Fruit fly (Drosophila melanogaster) whole organism, embryonic: Measurements from ENCODE around the gene Hr96.

Experiments
- B-H2 ChIP-seq: fragments of 200-800 bp; sonication (Bioruptor generic); optimal IDR thresholded peaks from 2 replicates; lab custom pipeline; 2018; ENCODE audit warnings: missing biosample characterization, mild to moderate bottlenecking, missing genetic modification characterization
- BEAF-32 ChIP-seq: fragments of 200-800 bp; sonication (Bioruptor generic); optimal IDR thresholded peaks from 3 replicates; lab custom pipeline; 2017; ENCODE audit warnings: missing biosample characterization, missing genetic modification characterization, mild to moderate bottlenecking, moderate library complexity, missing genetic modification reagents
- CG14014 ChIP-seq: fragments of 200-800 bp; sonication (Bioruptor generic); IDR thresholded peaks from 2 replicates; pipeline ENCODE4 v1.3.6; 2022; ENCODE audit warnings: missing biosample characterization, missing genetic modification characterization
- CG1602 ChIP-seq: fragments of 200-800 bp; sonication (Bioruptor generic); optimal IDR thresholded peaks from 3 replicates; lab custom pipeline; 2016; ENCODE audit warnings: missing biosample characterization, missing genetic modification characterization
- CG17328 ChIP-seq: fragments of 200-800 bp; sonication (Bioruptor generic); IDR thresholded peaks from 2 replicates; pipeline ENCODE4 v1.3.6; 2022; ENCODE audit warnings: missing biosample characterization, missing genetic modification characterization
- CG30020 ChIP-seq: fragments of 200-800 bp; optimal IDR thresholded peaks from 2 replicates; lab custom pipeline; 2019; ENCODE audit warnings: missing biosample characterization, mild to moderate bottlenecking, missing genetic modification characterization, moderate library complexity
- CG32532 ChIP-seq: fragments of 200-800 bp; sonication (Bioruptor generic); IDR thresholded peaks from 2 replicates; pipeline ENCODE4 v1.3.6; 2022; ENCODE audit warnings: missing biosample characterization, missing genetic modification characterization
- CG34224 ChIP-seq: fragments of 200-800 bp; sonication (Bioruptor generic); IDR thresholded peaks from 3 replicates; pipeline ENCODE4 v1.3.6; 2022; ENCODE audit warnings: missing biosample characterization, missing genetic modification characterization; ENCODE audit not compliant: partially characterized antibody
- CG4360 ChIP-seq: fragments of 200-800 bp; sonication (Bioruptor generic); IDR thresholded peaks from 2 replicates; pipeline ENCODE4 v1.3.6; 2022; ENCODE audit warnings: missing biosample characterization, missing genetic modification characterization
- CG8765 ChIP-seq: fragments of 200-800 bp; sonication (Bioruptor generic); IDR thresholded peaks from 2 replicates; pipeline ENCODE4 v1.3.6; 2022; ENCODE audit warnings: missing biosample characterization, missing genetic modification characterization
- CG9437 ChIP-seq: fragments of 200-800 bp; sonication (Bioruptor generic); optimal IDR thresholded peaks from 2 replicates; lab custom pipeline; 2018; ENCODE audit warnings: missing biosample characterization, mild to moderate bottlenecking, missing genetic modification characterization
- Dll ChIP-seq: fragments of 200-800 bp; sonication (Bioruptor generic); IDR thresholded peaks from 4 replicates; pipeline ENCODE4 v1.3.6; 2022; ENCODE audit warnings: missing biosample characterization, missing genetic modification characterization; ENCODE audit not compliant: partially characterized antibody
- Dp ChIP-seq: fragments of 200-800 bp; sonication (Bioruptor generic); optimal IDR thresholded peaks from 2 replicates; lab custom pipeline; 2018; ENCODE audit warnings: missing biosample characterization, mild to moderate bottlenecking, missing genetic modification characterization, moderate library complexity
- E2f2 ChIP-seq: fragments of 200-800 bp; sonication (Bioruptor generic); IDR thresholded peaks from 2 replicates; pipeline ENCODE4 v1.3.6; 2022; ENCODE audit warnings: missing biosample characterization, missing genetic modification characterization
- ERR ChIP-seq: fragments of 200-800 bp; sonication (Bioruptor generic); optimal IDR thresholded peaks from 2 replicates; lab custom pipeline; 2016; ENCODE audit warnings: missing biosample characterization, missing genetic modification characterization
- Ets97D ChIP-seq: fragments of 200-800 bp; sonication (Bioruptor generic); optimal IDR thresholded peaks from 3 replicates; lab custom pipeline; 2016; ENCODE audit warnings: missing biosample characterization, missing genetic modification characterization
- Hmx ChIP-seq: fragments of 200-800 bp; sonication (Bioruptor generic); optimal IDR thresholded peaks from 2 replicates; lab custom pipeline; 2016; ENCODE audit warnings: missing biosample characterization, missing genetic modification characterization
- Hsf ChIP-seq: fragments of 200-800 bp; sonication (Bioruptor generic); optimal IDR thresholded peaks from 3 replicates; lab custom pipeline; 2016; ENCODE audit warnings: missing biosample characterization, missing genetic modification characterization
- MBD-R2 ChIP-seq: fragments of 200-800 bp; sonication (Bioruptor generic); IDR thresholded peaks from 2 replicates; pipeline ENCODE4 v1.3.6; 2022; ENCODE audit warnings: missing biosample characterization, missing genetic modification characterization
- Mad ChIP-seq: fragments of 200-800 bp; sonication (Bioruptor generic); optimal IDR thresholded peaks from 2 replicates; lab custom pipeline; 2016; ENCODE audit warnings: missing biosample characterization, missing genetic modification characterization
- NFAT ChIP-seq: fragments of 200-800 bp; sonication (Bioruptor generic); IDR thresholded peaks from 2 replicates; pipeline ENCODE4 v1.3.6; 2022; ENCODE audit warnings: missing biosample characterization, missing genetic modification characterization
- Neu2 ChIP-seq: fragments of 200-800 bp; sonication (Bioruptor generic); optimal IDR thresholded peaks from 3 replicates; lab custom pipeline; 2016; ENCODE audit warnings: missing biosample characterization, missing genetic modification characterization, borderline replicate concordance
- Opbp ChIP-seq: fragments of 200-800 bp; sonication (Bioruptor generic); IDR thresholded peaks from 3 replicates; pipeline ENCODE4 v1.3.6; 2022; ENCODE audit warnings: missing biosample characterization, missing genetic modification characterization; ENCODE audit not compliant: partially characterized antibody
- Pdp1 ChIP-seq, 2 experiments: fragments of 200-800 bp; sonication (Bioruptor generic); optimal IDR thresholded peaks; 3 replicates each; lab custom pipeline; 2016; ENCODE audit warnings: missing biosample characterization in 2 of 2, missing genetic modification characterization in 2 of 2, mild to moderate bottlenecking in 1 of 2, moderate library complexity in 1 of 2
- Tbp ChIP-seq: fragments of >200 bp; optimal IDR thresholded peaks from 2 replicates; lab custom pipeline; 2018; ENCODE audit warnings: missing biosample characterization, missing genetic modification characterization
- Trl ChIP-seq, 3 experiments: fragments of >200 bp in 2 of 3; fragments of 200-800 bp in 1 of 3; sonication (Bioruptor generic) in 1 of 3; optimal IDR thresholded peaks; 2 replicates in 1 of 3; 3 replicates in 2 of 3; lab custom pipeline; 2016 to 2017; ENCODE audit warnings: missing biosample characterization in 1 of 3, missing genetic modification characterization in 1 of 3
- bowl ChIP-seq: fragments of 200-800 bp; sonication (Bioruptor generic); IDR thresholded peaks from 2 replicates; pipeline ENCODE4 v1.3.6; 2022; ENCODE audit warnings: missing biosample characterization, missing genetic modification characterization
- br ChIP-seq: fragments of >200 bp; optimal IDR thresholded peaks from 2 replicates; lab custom pipeline; 2017
- crc ChIP-seq: fragments of 200-800 bp; sonication (Bioruptor generic); optimal IDR thresholded peaks from 2 replicates; lab custom pipeline; 2016; ENCODE audit warnings: missing biosample characterization, missing genetic modification characterization
- dimm ChIP-seq: fragments of 200-800 bp; sonication (Bioruptor generic); IDR thresholded peaks from 2 replicates; pipeline ENCODE4 v1.3.6; 2022; ENCODE audit warnings: missing biosample characterization, missing genetic modification characterization
- ftz-f1 ChIP-seq: fragments of 200-800 bp; sonication (Bioruptor generic); optimal IDR thresholded peaks from 2 replicates; lab custom pipeline; 2016; ENCODE audit warnings: missing biosample characterization, missing genetic modification characterization
- fu2 ChIP-seq: fragments of 200-800 bp; sonication (Bioruptor generic); optimal IDR thresholded peaks from 2 replicates; lab custom pipeline; 2016; ENCODE audit warnings: missing biosample characterization, missing genetic modification characterization
- gfzf ChIP-seq: fragments of 200-800 bp; sonication (Bioruptor generic); optimal IDR thresholded peaks from 2 replicates; lab custom pipeline; 2016; ENCODE audit warnings: missing biosample characterization, mild to moderate bottlenecking, missing genetic modification characterization, moderate library complexity
- gsb ChIP-seq: fragments of 200-800 bp; sonication (Bioruptor generic); IDR thresholded peaks from 2 replicates; pipeline ENCODE4 v1.3.6; 2022; ENCODE audit warnings: missing biosample characterization, missing genetic modification characterization
- jing ChIP-seq: fragments of 200-800 bp; sonication (Bioruptor generic); optimal IDR thresholded peaks from 2 replicates; lab custom pipeline; 2018; ENCODE audit warnings: missing biosample characterization, mild to moderate bottlenecking, missing genetic modification characterization
- kay ChIP-seq: fragments of 200-800 bp; sonication (Bioruptor generic); optimal IDR thresholded peaks from 2 replicates; lab custom pipeline; 2016; ENCODE audit warnings: missing biosample characterization, missing genetic modification characterization
- lbe ChIP-seq: fragments of 200-800 bp; sonication (Bioruptor generic); optimal IDR thresholded peaks from 2 replicates; lab custom pipeline; 2016; ENCODE audit warnings: missing biosample characterization, mild to moderate bottlenecking, missing genetic modification characterization
- lola ChIP-seq, 3 experiments: fragments of >200 bp in 2 of 3; fragments of 200-800 bp in 1 of 3; sonication (Bioruptor generic) in 1 of 3; optimal IDR thresholded peaks; 2 replicates each; lab custom pipeline; 2017 to 2019; ENCODE audit warnings: missing biosample characterization in 3 of 3, missing genetic modification characterization in 3 of 3, mild to moderate bottlenecking in 1 of 3, moderate library complexity in 1 of 3
- maf-S ChIP-seq: fragments of 200-800 bp; sonication (Bioruptor generic); optimal IDR thresholded peaks from 2 replicates; lab custom pipeline; 2016; ENCODE audit warnings: missing biosample characterization, missing genetic modification characterization
- nmo ChIP-seq: fragments of 200-800 bp; sonication (Bioruptor generic); optimal IDR thresholded peaks from 2 replicates; lab custom pipeline; 2018; ENCODE audit warnings: missing biosample characterization, mild to moderate bottlenecking, missing genetic modification characterization, moderate library complexity
- pho ChIP-seq: fragments of 200-800 bp; sonication (Bioruptor generic); optimal IDR thresholded peaks from 2 replicates; lab custom pipeline; 2016; ENCODE audit warnings: missing biosample characterization, missing genetic modification characterization
- row ChIP-seq: fragments of 200-800 bp; sonication (Bioruptor generic); IDR thresholded peaks from 3 replicates; pipeline ENCODE4 v1.3.6; 2022; ENCODE audit warnings: missing biosample characterization, missing genetic modification characterization
- slou ChIP-seq: fragments of 200-800 bp; sonication (Bioruptor generic); optimal IDR thresholded peaks from 3 replicates; lab custom pipeline; 2016; ENCODE audit warnings: missing biosample characterization, missing genetic modification characterization
- sna ChIP-seq: fragments of 200-800 bp; sonication (Bioruptor generic); IDR thresholded peaks from 2 replicates; pipeline ENCODE4 v1.3.6; 2022; ENCODE audit warnings: missing biosample characterization, missing genetic modification characterization; ENCODE audit not compliant: partially characterized antibody
- ssp ChIP-seq: fragments of 200-800 bp; sonication (Bioruptor generic); IDR thresholded peaks from 2 replicates; pipeline ENCODE4 v1.3.6; 2022; ENCODE audit warnings: missing biosample characterization, missing genetic modification characterization
- stwl ChIP-seq: fragments of 200-800 bp; sonication (Bioruptor generic); optimal IDR thresholded peaks from 3 replicates; lab custom pipeline; 2018; ENCODE audit warnings: missing biosample characterization, mild to moderate bottlenecking, missing genetic modification characterization, moderate library complexity
- tx ChIP-seq: fragments of 200-800 bp; sonication (Bioruptor generic); optimal IDR thresholded peaks from 2 replicates; lab custom pipeline; 2016; ENCODE audit warnings: missing biosample characterization, missing genetic modification characterization
- unc-4 ChIP-seq: fragments of 200-800 bp; sonication (Bioruptor generic); IDR thresholded peaks from 2 replicates; pipeline ENCODE4 v1.3.6; 2022; ENCODE audit warnings: missing biosample characterization, missing genetic modification characterization; ENCODE audit not compliant: partially characterized antibody
- usp ChIP-seq: fragments of >200 bp; optimal IDR thresholded peaks from 2 replicates; lab custom pipeline; 2017; ENCODE audit warnings: missing biosample characterization, missing genetic modification characterization
- zen ChIP-seq: fragments of 200-800 bp; sonication (Bioruptor generic); optimal IDR thresholded peaks from 3 replicates; lab custom pipeline; 2018; ENCODE audit warnings: missing biosample characterization, mild to moderate bottlenecking, missing genetic modification characterization, moderate library complexity
- zfh2 ChIP-seq: fragments of 200-800 bp; sonication (Bioruptor generic); optimal IDR thresholded peaks from 2 replicates; lab custom pipeline; 2016; ENCODE audit warnings: missing biosample characterization, missing genetic modification characterization

The Hr96 gene

DNA sequence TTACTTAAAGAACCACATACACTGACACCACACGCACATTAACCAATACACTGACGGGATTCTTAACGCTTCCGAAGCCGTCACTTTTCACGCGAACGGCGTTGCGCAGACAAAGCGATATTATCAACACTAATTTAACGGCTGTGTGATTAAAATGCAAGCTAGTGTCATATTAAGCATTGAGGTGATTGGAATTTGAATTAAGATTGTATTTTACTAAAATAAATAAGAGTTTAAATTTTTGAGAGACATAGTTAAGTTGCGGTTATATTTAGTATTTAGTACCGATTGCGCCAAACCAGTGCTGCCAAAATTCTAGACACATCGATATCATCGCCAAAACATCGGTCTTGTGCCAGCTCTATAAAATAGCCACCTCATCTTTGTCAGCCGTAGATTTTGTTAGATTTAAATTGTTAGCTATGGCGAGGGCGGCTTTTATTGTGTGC lies 14.0 kb downstream of the Hr96 start, which contains the start of the genes Ythdf and bai (continued):
- TF ChIP-seq Hmx (GFP tag; lab: Kevin White, UChicago) (no peak), Dll (GFP tag; lab: Robert Waterston, UW) (peak; percentile 91), sna (peak; percentile 90), Ets97D (GFP tag; lab: Kevin White, UChicago) (peak; percentile 67), maf-S (GFP tag; lab: Kevin White, UChicago) (peak; percentile 43), dimm (GFP tag; lab: Robert Waterston, UW) (no peak), MBD-R2 (GFP tag; lab: Robert Waterston, UW) (peak; percentile 59), unc-4 (peak; percentile 92), Tbp (GFP tag; lab: Kevin White, UChicago) (no peak), Neu2 (GFP tag; lab: Kevin White, UChicago) (no peak), Hsf (GFP tag; lab: Kevin White, UChicago) (peak; percentile 50), CG14014 (GFP tag; lab: Robert Waterston, UW) (no peak), BEAF-32 (GFP tag; lab: Kevin White, UChicago) (peak; percentile 95), nmo (GFP tag; lab: Kevin White, UChicago) (peak; percentile 81), zen (tag; lab: Kevin White, UChicago) (peak; percentile 48), CG9437 (no peak), tx (GFP tag; lab: Kevin White, UChicago) (peak; percentile 6), ERR (GFP tag; lab: Kevin White, UChicago) (peak; percentile 13), CG8765 (no peak), ftz-f1 (GFP tag; lab: Kevin White, UChicago) (peak; percentile 3), CG1602 (peak; percentile 14), NFAT (no peak; the same call in 1 of the 2 replicates), crc (GFP tag; lab: Kevin White, UChicago) (no peak), ssp (GFP tag; lab: Robert Waterston, UW) (no peak), CG34224 (GFP tag; lab: Robert Waterston, UW) (peak; percentile 80), row (GFP tag; lab: Robert Waterston, UW) (peak; percentile 60), Opbp (GFP tag; lab: Robert Waterston, UW) (peak; percentile 74; the same call in 2 of the 3 replicates), CG17328 (no peak), B-H2 (GFP tag; lab: Kevin White, UChicago) (no peak), pho (GFP tag; lab: Kevin White, UChicago) (peak; percentile 38), Mad (peak; percentile 52), bowl (GFP tag; lab: Robert Waterston, UW) (no peak), Pdp1 (GFP tag; optimal IDR thresholded peaks at IDR 0.05; lab: Kevin White, UChicago) (peak in 1 of 2 experiments; percentile 28), Trl (optimal IDR thresholded peaks at IDR 0.05; lab: Kevin White, UChicago) (no peak), Trl (GFP tag; optimal IDR thresholded peaks at IDR 0.05; lab: Kevin White, UChicago) (peak; percentile 31), kay (GFP tag; lab: Kevin White, UChicago) (peak; percentile 19), lbe (GFP tag; lab: Kevin White, UChicago) (peak; percentile 34), usp (GFP tag; lab: Kevin White, UChicago) (no peak), E2f2 (GFP tag; lab: Robert Waterston, UW) (peak; percentile 65), zfh2 (GFP tag; lab: Kevin White, UChicago) (peak; percentile 69), jing (GFP tag; lab: Kevin White, UChicago) (no peak), slou (GFP tag; lab: Kevin White, UChicago) (peak; percentile 37), CG30020 (tag; lab: Kevin White, UChicago) (peak; percentile 60), lola (GFP tag; optimal IDR thresholded peaks at IDR 0.05; lab: Kevin White, UChicago) (peak in 1 of 3 experiments; percentile 27), Dp (GFP tag; lab: Kevin White, UChicago) (peak; percentile 47), stwl (tag; lab: Kevin White, UChicago) (peak; percentile 54), fu2 (GFP tag; lab: Kevin White, UChicago) (peak; percentile 5), CG32532 (peak; percentile 48; the same call in 1 of the 2 replicates), gsb (no peak), gfzf (GFP tag; lab: Kevin White, UChicago) (peak; percentile 51), CG4360 (GFP tag; lab: Robert Waterston, UW) (no peak), br (no peak)
